Worm (Caenorhabditis elegans): ENCODE measurements around the gene str-125.

- TF ChIP-seq ZK337.2 (GFP tag; IDR thresholded peaks at IDR 0.05) (no peak), ama-1 (optimal IDR thresholded peaks at IDR 0.05) (no peak), hlh-11 (tag; optimal IDR thresholded peaks at IDR 0.05) (no peak), nhr-76 (tag; optimal IDR thresholded peaks at IDR 0.05) (no peak)
These were observed 4.0 kb upstream of the str-125 start, which contains the start of gene srw-20 for ce11 chrV:17079795-17080194.

Measured in whole organism, L4 larva.